Worm (Caenorhabditis elegans): ENCODE results near the gene C08H9.15.

The C08H9.15 gene

DNA sequence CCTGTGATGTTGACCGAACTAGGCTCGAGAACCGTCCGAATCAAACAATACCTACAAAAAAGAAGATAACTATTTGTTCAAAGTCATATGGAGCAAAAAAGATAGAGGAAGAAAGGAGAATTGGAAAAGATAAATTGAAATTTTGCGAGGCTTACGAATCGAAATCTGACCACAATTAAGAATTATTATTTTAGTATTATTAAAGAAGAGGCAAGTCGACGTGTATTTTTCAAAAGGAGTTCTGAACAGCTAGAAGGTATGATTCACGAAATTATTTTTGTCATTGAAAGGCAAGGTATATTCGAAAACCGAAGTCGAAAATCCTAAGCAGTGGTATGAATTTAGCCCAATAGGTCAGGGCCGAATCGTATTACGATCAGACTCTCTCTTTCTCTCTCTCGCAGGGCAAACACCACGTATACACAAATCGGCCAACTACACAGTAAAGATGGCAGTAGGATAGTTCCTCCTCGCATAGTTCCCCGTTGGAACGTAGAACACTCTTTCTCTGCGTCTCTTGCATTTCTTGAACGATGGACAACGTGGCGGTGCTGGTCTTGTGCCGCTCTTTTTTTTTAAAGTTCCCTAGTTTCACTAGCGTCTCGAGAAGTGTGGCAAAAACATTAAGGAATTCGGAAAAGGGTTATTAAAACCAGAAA is 10.2 kb downstream of the C08H9.15 start, which contains the start of gene vgln-1:
TSS of gene vgln-1 (minus strand) at position 51 of the 659 bp plus-strand sequence.
- TF ChIP-seq hnd-1 (tag; optimal IDR thresholded peaks at IDR 0.05) (no peak), tbx-37 (GFP tag; conservative IDR thresholded peaks at IDR 0.05) (no peak), B0310.2 (tag; optimal IDR thresholded peaks at IDR 0.05) (no peak), sea-1 (GFP tag; conservative IDR thresholded peaks at IDR 0.05) (no peak), ceh-36 (tag; optimal IDR thresholded peaks at IDR 0.05) (no peak), hmbx-1 (tag; optimal IDR thresholded peaks at IDR 0.05) (no peak), tbx-11 (GFP tag; IDR thresholded peaks at IDR 0.05) (no peak), aly-1 (tag; optimal IDR thresholded peaks at IDR 0.05) (no peak), scrt-1 (GFP tag; IDR thresholded peaks at IDR 0.05) (no peak), ama-1 (optimal IDR thresholded peaks at IDR 0.05) (no peak), hmg-4 (GFP tag; optimal IDR thresholded peaks at IDR 0.05) (no peak), ets-7 (tag; optimal IDR thresholded peaks at IDR 0.05) (no peak)

DNA sequence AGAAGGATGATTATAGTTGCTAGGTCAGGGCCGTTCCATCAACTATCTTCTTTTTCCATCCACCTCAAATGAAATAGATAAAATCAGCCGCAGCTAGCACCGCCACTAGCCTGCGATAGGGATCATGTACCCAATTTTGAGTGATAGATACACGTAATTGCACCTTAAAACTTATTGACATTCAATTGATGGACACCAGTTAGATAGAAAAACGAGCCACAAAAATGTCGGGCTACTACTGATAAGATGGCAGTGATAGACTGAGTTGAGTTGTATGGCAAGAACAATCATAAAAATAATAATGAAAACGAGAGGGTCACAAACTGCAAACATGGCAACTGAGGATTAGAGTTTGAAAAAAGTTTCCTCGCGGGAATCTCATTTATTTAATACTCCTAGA is 10.8 kb downstream of the C08H9.15 start:
- TF ChIP-seq sea-1 (GFP tag; conservative IDR thresholded peaks at IDR 0.05) (no peak), B0310.2 (tag; optimal IDR thresholded peaks at IDR 0.05) (no peak), scrt-1 (GFP tag; IDR thresholded peaks at IDR 0.05) (no peak), hmg-4 (GFP tag; optimal IDR thresholded peaks at IDR 0.05) (no peak), pes-1 (GFP tag; IDR thresholded peaks at IDR 0.05) (no peak), aly-1 (tag; optimal IDR thresholded peaks at IDR 0.05) (no peak), F13C5.2 (tag; optimal IDR thresholded peaks at IDR 0.05) (no peak), flt-1 (GFP tag; IDR thresholded peaks at IDR 0.05) (no peak), ets-7 (tag; optimal IDR thresholded peaks at IDR 0.05) (no peak), ama-1 (optimal IDR thresholded peaks at IDR 0.05) (no peak), tbx-37 (GFP tag; conservative IDR thresholded peaks at IDR 0.05) (no peak), tbx-11 (GFP tag; IDR thresholded peaks at IDR 0.05) (no peak), hnd-1 (tag; optimal IDR thresholded peaks at IDR 0.05) (no peak), tra-4 (tag; optimal IDR thresholded peaks at IDR 0.05) (no peak)

DNA sequence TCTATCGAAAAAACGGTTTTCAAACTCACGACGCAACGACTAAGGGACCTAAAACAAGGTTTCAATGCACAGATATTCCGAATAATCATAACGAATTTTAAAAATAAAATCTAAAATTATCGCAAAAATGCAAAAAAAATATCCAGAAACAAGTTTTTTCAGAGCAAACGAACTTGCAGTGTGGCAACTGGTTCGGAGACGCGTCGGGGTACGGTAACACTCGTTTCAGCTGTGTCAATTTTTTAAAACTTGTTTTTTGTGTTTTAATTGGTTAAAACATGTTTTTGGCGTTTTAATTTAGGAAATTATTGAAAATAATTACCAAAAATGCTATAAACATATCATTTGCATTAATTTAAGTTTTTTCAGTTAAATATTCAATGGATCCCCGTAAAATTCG is 11.4 kb downstream of the C08H9.15 start, which contains the start of gene C08H9.16:
TSS of gene C08H9.16 (plus strand) at position 370 of the 400 bp plus-strand sequence.
- no peak for TF ChIP-seq ceh-13 (GFP tag; optimal IDR thresholded peaks at IDR 0.05)
- no peak for TF ChIP-seq tbx-37 (GFP tag; conservative IDR thresholded peaks at IDR 0.05)
- TF ChIP-seq ets-7 (tag; optimal IDR thresholded peaks at IDR 0.05): no peak
- no peak for TF ChIP-seq hnd-1 (tag; optimal IDR thresholded peaks at IDR 0.05)
- no peak for TF ChIP-seq hmg-4 (GFP tag; optimal IDR thresholded peaks at IDR 0.05)
- TF ChIP-seq B0310.2 (tag; optimal IDR thresholded peaks at IDR 0.05): no peak
- no peak for TF ChIP-seq tbx-11 (GFP tag; IDR thresholded peaks at IDR 0.05)
- no peak for TF ChIP-seq scrt-1 (GFP tag; IDR thresholded peaks at IDR 0.05)
- no peak for TF ChIP-seq aly-1 (tag; optimal IDR thresholded peaks at IDR 0.05)
- no peak for TF ChIP-seq ama-1 (optimal IDR thresholded peaks at IDR 0.05)
- TF ChIP-seq F13C5.2 (tag; optimal IDR thresholded peaks at IDR 0.05): no peak
- no peak for TF ChIP-seq sea-1 (GFP tag; conservative IDR thresholded peaks at IDR 0.05)

- no peak for TF ChIP-seq ceh-13 (GFP tag; optimal IDR thresholded peaks at IDR 0.05)
- no peak for TF ChIP-seq ets-7 (tag; optimal IDR thresholded peaks at IDR 0.05)
- TF ChIP-seq aly-1 (tag; optimal IDR thresholded peaks at IDR 0.05): no peak
- no peak for TF ChIP-seq hnd-1 (tag; optimal IDR thresholded peaks at IDR 0.05)
- no peak for TF ChIP-seq pes-1 (GFP tag; IDR thresholded peaks at IDR 0.05)
- no peak for TF ChIP-seq B0310.2 (tag; optimal IDR thresholded peaks at IDR 0.05)
- TF ChIP-seq flt-1 (GFP tag; IDR thresholded peaks at IDR 0.05): no peak
- TF ChIP-seq tbx-11 (GFP tag; IDR thresholded peaks at IDR 0.05): no peak
- no peak for TF ChIP-seq scrt-1 (GFP tag; IDR thresholded peaks at IDR 0.05)
- no peak for TF ChIP-seq sea-1 (GFP tag; conservative IDR thresholded peaks at IDR 0.05)
- no peak for TF ChIP-seq tbx-37 (GFP tag; conservative IDR thresholded peaks at IDR 0.05)
- TF ChIP-seq tra-4 (tag; optimal IDR thresholded peaks at IDR 0.05): no peak
- TF ChIP-seq F13C5.2 (tag; optimal IDR thresholded peaks at IDR 0.05): no peak
- TF ChIP-seq ama-1 (optimal IDR thresholded peaks at IDR 0.05): no peak
- TF ChIP-seq hmbx-1 (tag; optimal IDR thresholded peaks at IDR 0.05): no peak
Measured at ce11 chrII:9894435-9894834, 13.4 kb downstream of the C08H9.15 start, which contains the start of gene F26C11.1. F26C11.1 (plus strand) TSS chrII:9894735.

ce11 chrII:9895173-9895572 is 14.2 kb downstream of the C08H9.15 start:
- TF ChIP-seq ceh-13 (GFP tag; optimal IDR thresholded peaks at IDR 0.05): no peak
- no peak for TF ChIP-seq ets-7 (tag; optimal IDR thresholded peaks at IDR 0.05)
- TF ChIP-seq B0310.2 (tag; optimal IDR thresholded peaks at IDR 0.05): no peak
- TF ChIP-seq hmbx-1 (tag; optimal IDR thresholded peaks at IDR 0.05): no peak
- TF ChIP-seq aly-1 (tag; optimal IDR thresholded peaks at IDR 0.05): no peak
- TF ChIP-seq pes-1 (GFP tag; IDR thresholded peaks at IDR 0.05): no peak
- TF ChIP-seq sea-1 (GFP tag; conservative IDR thresholded peaks at IDR 0.05): no peak
- no peak for TF ChIP-seq hmg-4 (GFP tag; optimal IDR thresholded peaks at IDR 0.05)
- TF ChIP-seq F13C5.2 (tag; optimal IDR thresholded peaks at IDR 0.05): no peak

- no peak for TF ChIP-seq aly-1 (tag; optimal IDR thresholded peaks at IDR 0.05)
Measured at ce11 chrII:9898744-9899143, 17.8 kb downstream of the C08H9.15 start.

DNA sequence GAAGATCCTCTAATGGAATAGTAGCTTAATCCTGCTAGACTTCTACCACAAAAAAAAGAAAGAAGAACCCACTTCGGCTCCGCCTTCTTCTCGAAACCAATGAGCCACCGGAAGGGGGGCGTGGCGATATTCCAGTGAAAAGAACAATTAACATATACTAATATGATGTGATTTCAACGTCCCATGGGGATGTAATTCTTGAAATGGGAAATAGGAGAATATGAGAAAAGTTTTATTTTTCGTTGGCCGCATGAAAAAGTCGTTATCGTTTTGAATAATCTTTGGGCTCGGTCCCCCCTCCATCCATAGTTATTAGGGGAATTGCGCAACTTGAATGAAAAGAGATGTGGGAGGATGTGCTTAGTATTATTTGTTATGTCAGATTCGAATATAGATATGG is 19.3 kb downstream of the C08H9.15 start, which contains the start of gene unc-4:
TSS of gene unc-4 (minus strand) at position 101 of the 400 bp plus-strand sequence.
- TF ChIP-seq ceh-13 (GFP tag; optimal IDR thresholded peaks at IDR 0.05): no peak
- no peak for TF ChIP-seq B0310.2 (tag; optimal IDR thresholded peaks at IDR 0.05)

DNA sequence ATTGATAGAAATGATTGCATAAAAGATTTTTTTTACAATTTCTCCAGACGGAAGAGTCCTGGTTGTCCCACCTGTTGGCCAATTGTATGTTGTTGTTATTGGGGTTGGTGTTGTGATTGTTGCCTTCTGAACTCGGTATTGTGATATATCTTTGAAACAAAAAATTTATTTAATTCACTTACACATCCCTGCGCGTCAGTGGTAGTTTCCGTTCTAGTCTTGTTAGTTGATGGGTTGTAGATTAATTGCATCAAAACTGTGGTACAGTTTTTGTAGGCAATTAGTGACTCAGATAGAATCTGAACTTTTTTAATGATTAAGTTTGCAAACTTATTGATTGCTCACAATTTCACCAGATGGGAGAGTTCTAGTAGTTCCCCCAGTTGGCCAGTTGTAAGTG is 23.5 kb downstream of the C08H9.15 start:
- TF ChIP-seq hnd-1 (tag; optimal IDR thresholded peaks at IDR 0.05) (no peak), F13C5.2 (tag; optimal IDR thresholded peaks at IDR 0.05) (no peak), tbx-37 (GFP tag; conservative IDR thresholded peaks at IDR 0.05) (no peak), sea-1 (GFP tag; conservative IDR thresholded peaks at IDR 0.05) (no peak), ets-7 (tag; optimal IDR thresholded peaks at IDR 0.05) (no peak), hmbx-1 (tag; optimal IDR thresholded peaks at IDR 0.05) (no peak)
